Fruit fly (Drosophila melanogaster) Kc167 (cell line): ENCODE results near the gene CG18764.

ENCODE experiments used
- Myc ChIP-seq: fragments of >200 bp; optimal IDR thresholded peaks from 2 replicates; lab custom pipeline; 2017; ENCODE audit warnings: missing external identifiers
- Sin3A ChIP-seq: fragments of >200 bp; optimal IDR thresholded peaks from 2 replicates; lab custom pipeline; 2018; ENCODE audit warnings: missing external identifiers
- h ChIP-seq: fragments of >200 bp; optimal IDR thresholded peaks from 3 replicates; lab custom pipeline; 2018; ENCODE audit warnings: missing external identifiers
- insv ChIP-seq: fragments of >200 bp; optimal IDR thresholded peaks from 3 replicates; lab custom pipeline; 2018; ENCODE audit warnings: missing external identifiers
- psq ChIP-seq: fragments of >200 bp; optimal IDR thresholded peaks from 2 replicates; lab custom pipeline; 2017; ENCODE audit warnings: missing external identifiers
- ttk ChIP-seq: sonication (Bioruptor generic); optimal IDR thresholded peaks from 2 replicates; lab custom pipeline; 2017; ENCODE audit warnings: missing external identifiers

Gene CG18764

DNA sequence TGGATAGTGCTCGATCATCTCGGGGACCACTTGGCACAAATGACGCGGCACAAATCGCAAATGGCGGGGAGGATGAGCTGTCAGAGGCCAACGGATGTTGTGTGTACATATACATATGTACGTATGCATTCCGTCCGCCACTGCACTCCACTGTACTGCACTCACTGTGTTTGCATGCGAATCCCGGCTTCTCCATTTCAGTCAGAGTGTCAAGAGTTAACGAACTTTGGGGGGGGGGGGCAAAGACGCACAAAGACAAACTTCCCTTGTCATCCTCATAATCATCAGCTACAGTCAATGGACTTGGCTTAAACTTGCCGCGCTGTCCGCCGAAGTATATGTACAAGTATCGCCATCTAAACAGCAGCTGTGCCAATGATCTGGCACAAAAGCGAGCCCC lies 12.6 kb upstream of the CG18764 start:
- TF ChIP-seq Myc (no peak), psq (lab: Kevin White, UChicago) (no peak), Sin3A (lab: Kevin White, UChicago) (no peak), ttk (no peak), insv (no peak), h (lab: Kevin White, UChicago) (no peak)

dm6 chr3R:11614507-11614906 lies 12.2 kb upstream of the CG18764 start:
- no peak for TF ChIP-seq psq (lab: Kevin White, UChicago)
- no peak for TF ChIP-seq Myc
- TF ChIP-seq insv, result no peak
- no peak for TF ChIP-seq ttk
- TF ChIP-seq Sin3A (lab: Kevin White, UChicago), result no peak
- TF ChIP-seq h (lab: Kevin White, UChicago), result no peak

DNA sequence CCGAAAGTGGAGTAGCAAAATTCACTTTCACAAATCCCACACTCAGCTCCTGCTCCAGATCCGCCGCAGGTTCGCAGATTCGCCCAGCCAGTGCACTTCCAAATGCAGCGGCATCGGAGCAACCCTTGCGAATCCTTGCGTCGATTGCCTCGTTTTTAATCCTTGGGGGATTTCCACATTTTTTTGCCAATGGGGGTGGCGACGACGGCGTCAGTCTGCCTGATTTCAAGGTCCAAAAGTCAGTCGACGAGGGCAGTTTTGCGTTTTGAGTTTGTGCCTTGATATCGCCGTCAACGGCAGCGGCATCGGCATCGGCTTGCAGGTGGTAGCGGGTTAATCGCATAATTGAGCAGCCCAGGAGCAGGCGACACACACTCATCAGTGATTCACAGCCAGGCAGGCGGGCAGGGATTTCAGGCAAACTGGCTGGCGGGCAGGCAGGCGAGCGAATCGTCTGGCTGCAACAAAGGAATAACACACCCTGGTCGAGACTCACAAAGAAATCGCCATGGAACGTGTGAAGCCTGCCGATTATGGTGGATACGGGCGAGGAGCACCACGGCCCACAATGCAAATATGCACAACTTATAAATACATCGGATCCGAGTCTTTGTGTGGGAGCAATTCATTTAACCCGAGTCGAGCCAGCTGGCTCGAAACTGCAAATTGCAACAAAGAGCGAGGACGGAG lies 11.1 kb upstream of the CG18764 start:
- TF ChIP-seq h (lab: Kevin White, UChicago), result no peak
- TF ChIP-seq insv, result no peak
- TF ChIP-seq psq (lab: Kevin White, UChicago), result no peak
- TF ChIP-seq Myc, result no peak
- TF ChIP-seq Sin3A (lab: Kevin White, UChicago), result no peak
- TF ChIP-seq ttk, result no peak

DNA sequence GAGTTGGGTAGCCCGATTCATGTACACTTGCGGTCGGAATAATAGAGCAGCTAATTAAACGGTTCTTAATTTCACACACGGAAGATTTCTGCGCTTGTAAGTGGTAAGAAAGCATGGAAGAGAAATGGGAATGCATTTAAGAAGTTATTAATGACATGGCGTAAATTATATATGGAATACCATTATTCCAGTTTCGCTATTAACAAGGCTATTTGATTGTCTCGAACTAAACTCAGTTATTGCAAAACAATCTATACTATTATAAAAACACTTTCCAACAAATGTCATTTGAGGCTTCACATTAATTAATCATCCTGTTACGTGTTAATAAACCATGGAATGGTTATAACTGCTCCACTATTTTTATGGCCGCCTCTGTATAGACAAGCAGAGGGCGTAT lies 10.5 kb upstream of the CG18764 start:
- TF ChIP-seq Sin3A (lab: Kevin White, UChicago) (no peak), psq (lab: Kevin White, UChicago) (no peak), h (lab: Kevin White, UChicago) (no peak), insv (no peak), Myc (no peak), ttk (no peak)

DNA sequence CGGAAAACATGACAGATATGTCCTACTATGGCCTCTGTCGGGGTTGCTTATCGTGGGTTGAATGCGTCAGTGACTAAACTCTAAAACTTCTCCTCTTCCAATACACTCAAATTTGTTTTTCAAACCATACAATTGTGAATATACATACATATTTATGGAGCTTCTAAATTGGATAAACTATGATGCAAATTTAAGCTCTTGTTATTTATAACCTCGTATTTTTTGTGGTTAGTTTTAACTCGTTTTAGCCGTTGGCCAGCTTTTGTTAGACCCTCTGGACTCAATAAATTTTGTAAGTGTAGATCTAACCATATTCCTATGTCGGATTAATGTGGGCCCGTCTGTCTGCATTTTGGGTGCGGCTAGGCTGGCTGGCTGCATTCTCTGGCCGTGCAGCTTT lies 9.3 kb upstream of the CG18764 start:
- no peak for TF ChIP-seq ttk
- no peak for TF ChIP-seq psq (lab: Kevin White, UChicago)
- no peak for TF ChIP-seq Myc
- no peak for TF ChIP-seq h (lab: Kevin White, UChicago)
- no peak for TF ChIP-seq insv
- no peak for TF ChIP-seq Sin3A (lab: Kevin White, UChicago)

DNA sequence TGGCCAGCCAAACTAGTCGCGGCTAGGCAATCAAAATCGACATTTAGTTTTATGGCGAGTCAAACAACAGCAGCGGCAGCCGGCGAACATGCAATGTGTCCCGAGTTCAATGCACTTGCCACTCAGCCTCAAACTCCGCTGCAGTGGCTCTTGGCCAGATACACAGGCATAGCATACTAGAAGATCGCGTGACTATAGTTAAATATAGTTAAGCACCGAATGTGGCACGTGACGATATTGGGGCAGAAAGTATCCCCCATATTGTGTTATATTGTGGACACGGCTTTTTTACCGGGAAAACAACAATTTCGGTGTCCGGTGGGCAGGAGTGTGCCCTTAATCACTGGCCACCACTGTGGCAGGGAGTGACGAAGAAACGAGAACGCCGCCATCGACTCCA lies 8.8 kb upstream of the CG18764 start:
- no peak for TF ChIP-seq ttk
- TF ChIP-seq insv, result no peak
- TF ChIP-seq Sin3A (lab: Kevin White, UChicago), result no peak
- no peak for TF ChIP-seq Myc

- TF ChIP-seq insv, result no peak
- TF ChIP-seq Myc, result no peak
- no peak for TF ChIP-seq Sin3A (lab: Kevin White, UChicago)
- no peak for TF ChIP-seq h (lab: Kevin White, UChicago)
- no peak for TF ChIP-seq psq (lab: Kevin White, UChicago)
- no peak for TF ChIP-seq ttk
Measured at dm6 chr3R:11618879-11619278, 7.8 kb upstream of the CG18764 start.

DNA sequence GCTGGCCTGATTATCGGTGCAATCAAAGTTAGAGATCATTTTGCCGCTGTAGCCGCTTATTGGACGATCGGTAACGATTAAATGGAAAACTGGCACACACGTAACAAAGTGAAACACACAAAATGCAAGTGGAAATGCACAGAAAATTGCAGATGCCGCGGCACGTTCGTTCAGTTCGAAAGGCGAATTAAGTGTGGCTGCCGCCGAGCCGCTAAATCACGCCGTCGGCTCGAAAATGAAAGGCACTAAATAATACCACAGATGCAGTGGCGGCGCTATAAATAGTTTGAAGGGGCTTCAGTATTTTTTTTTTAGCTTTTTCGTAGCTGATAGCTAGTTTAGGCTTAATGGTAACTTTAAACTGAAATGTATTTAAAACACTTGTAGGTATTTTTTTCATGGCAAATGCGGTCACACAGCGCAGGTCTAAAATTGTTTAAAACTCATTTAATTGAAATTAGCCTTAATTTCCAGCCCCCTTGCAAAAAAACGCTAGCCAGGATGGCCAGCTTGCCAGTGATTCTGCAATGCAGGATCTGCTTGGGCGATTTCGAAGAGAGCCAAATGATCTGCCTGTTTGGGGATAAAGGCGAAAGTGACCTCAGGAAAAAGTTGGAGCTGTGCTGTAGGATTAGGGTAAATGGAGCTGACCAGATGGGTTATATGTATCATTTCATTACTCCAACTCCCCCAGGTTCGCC lies 6.8 kb upstream of the CG18764 start, which contains the start of the genes Jupiter and CG14710:
Gene Jupiter, minus strand, starts transcription at position 198 of the 701 bp plus-strand sequence.
Gene CG14710, plus strand, starts transcription at position 382 of the 701 bp plus-strand sequence.
- TF ChIP-seq psq (lab: Kevin White, UChicago) (no peak), ttk (no peak), Myc (no peak), Sin3A (lab: Kevin White, UChicago) (no peak), insv (no peak), h (lab: Kevin White, UChicago) (no peak)

- TF ChIP-seq Myc, result no peak
- no peak for TF ChIP-seq ttk
- TF ChIP-seq h (lab: Kevin White, UChicago), result no peak
- TF ChIP-seq Sin3A (lab: Kevin White, UChicago), result no peak
- no peak for TF ChIP-seq psq (lab: Kevin White, UChicago)
- no peak for TF ChIP-seq insv
Measured at dm6 chr3R:11623025-11623424, 3.7 kb upstream of the CG18764 start, which contains the start of gene CG14711. Gene CG14711, plus strand, starts transcription at chr3R:11623339.

DNA sequence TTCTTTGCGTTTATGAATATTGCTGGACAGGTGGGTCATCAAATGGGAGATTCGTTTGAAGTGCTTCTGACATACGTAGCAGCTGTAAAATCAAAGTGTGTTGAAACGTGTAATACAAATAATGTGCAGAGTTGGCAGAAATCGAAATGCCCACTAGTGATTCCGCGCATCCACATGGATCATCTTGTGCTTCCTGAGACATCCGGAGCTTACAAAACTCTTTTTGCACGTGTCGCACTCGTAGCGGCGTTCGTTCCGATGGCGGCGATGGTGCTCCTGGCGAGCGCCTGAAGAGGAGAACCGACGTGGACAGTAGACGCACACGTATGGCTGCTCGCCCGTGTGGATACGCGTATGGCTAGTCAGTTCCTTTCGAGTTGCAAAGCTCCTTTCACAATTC lies 1.1 kb upstream of the CG18764 start, which contains the start of gene Zaf1:
Gene Zaf1, minus strand, starts transcription at position 101 of the 400 bp plus-strand sequence.
- TF ChIP-seq insv, result no peak

DNA sequence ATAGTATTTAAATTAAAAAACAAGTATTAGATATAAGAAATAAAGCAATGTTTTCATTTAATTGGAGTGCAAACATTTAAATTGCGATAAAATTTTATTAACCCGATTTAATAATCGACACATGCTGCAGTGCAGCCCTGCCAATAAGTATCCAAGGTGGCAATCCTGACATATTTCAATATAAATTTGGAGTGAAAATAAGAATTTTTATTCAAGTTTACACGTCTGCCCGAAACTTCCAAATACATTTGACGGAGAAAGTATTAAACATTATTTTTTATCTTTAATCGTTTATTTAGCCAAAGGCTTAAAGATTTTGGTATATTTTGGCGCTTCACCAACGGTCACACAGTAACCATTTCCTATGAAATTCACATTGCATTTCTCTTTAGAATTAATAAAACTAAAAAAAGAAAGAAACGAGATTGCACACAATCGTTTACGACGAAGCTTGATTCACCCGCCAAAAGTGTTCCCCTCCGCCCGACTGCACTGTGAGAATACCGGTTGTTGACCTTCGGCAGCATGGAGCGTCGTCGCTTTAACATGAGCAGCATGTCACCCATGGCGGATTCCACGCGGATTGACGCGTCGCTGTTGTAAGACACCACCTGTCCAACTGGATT lies 1.8 kb downstream of the CG18764 start, which contains the start of gene CG14712:
Gene CG14712, plus strand, starts transcription at position 344 of the 626 bp plus-strand sequence.
- TF ChIP-seq insv, result no peak
- TF ChIP-seq Sin3A (lab: Kevin White, UChicago), result no peak

DNA sequence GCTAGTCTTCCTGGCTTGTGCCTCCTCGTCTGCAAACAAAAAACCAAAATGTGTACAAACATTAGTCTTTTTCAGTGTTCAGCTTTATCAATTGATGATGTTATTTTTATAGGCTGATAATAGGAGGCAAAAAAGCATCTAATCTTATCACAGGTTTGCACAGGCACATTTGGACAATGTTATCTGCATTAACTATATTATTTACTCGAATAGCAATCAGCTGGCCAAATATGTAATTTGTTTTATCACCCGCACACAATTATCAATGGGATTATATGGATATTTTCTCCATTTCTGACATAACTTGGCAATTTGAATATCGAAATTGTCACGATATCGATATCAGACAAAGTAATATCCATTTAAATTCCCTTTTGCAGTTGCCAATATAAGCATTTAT lies 10.9 kb downstream of the CG18764 start:
- TF ChIP-seq Sin3A (lab: Kevin White, UChicago) (no peak), psq (lab: Kevin White, UChicago) (no peak), Myc (no peak), insv (no peak), h (lab: Kevin White, UChicago) (no peak), ttk (no peak)
